Worm (Caenorhabditis elegans): ENCODE results near the gene K12B6.9.

DNA sequence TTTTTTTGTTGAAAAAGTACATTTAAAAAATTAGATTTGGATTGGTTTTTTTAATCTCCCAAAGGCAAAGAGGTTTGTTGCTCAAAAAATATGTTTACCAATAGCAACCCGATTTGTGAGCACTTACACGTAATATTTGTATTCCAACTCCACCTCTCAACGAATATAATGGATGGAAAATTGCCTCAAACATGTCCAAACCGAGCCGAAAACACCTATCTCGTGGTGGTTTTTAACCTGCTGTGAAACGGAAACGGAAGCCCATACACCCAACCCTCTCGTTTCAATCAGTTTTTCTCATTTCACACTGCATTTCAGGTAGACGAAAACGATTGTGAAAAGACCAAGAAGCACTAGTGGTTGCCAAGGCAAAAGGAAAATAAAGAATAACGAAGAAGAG lies 24.2 kb upstream of the K12B6.9 start, which contains the start of gene cest-24:
- TF ChIP-seq elt-2 (tag; optimal IDR thresholded peaks at IDR 0.05), result no peak
- no peak for TF ChIP-seq unc-39 (tag; optimal IDR thresholded peaks at IDR 0.05)
- no peak for TF ChIP-seq snpc-4 (tag; optimal IDR thresholded peaks at IDR 0.05)
- no peak for TF ChIP-seq lin-39 (tag; optimal IDR thresholded peaks at IDR 0.05)
- no peak for TF ChIP-seq ztf-4 (tag; optimal IDR thresholded peaks at IDR 0.05)
- no peak for TF ChIP-seq ama-1 (optimal IDR thresholded peaks at IDR 0.05)
- no peak for TF ChIP-seq jun-1 (tag; optimal IDR thresholded peaks at IDR 0.05)
- TF ChIP-seq ztf-11 (tag; optimal IDR thresholded peaks at IDR 0.05), result no peak
- TF ChIP-seq pha-4 (tag; optimal IDR thresholded peaks at IDR 0.05), result no peak

Data from whole organism, L3 larva.